Worm (Caenorhabditis elegans) whole organism, L4 larva: ENCODE measurements around the gene C08F11.13.

Experiments
- F26F4.8 ChIP-seq: fragments of 200-800 bp; sonication (Bioruptor generic); conservative IDR thresholded peaks from 2 replicates; pipeline ENCODE4 v1.3.6; 2022; ENCODE audit warnings: missing genetic modification characterization, missing compliant biosample characterization
- F49E8.2 ChIP-seq: sonication (generic microtip); optimal IDR thresholded peaks from 2 replicates; lab custom pipeline; 2016; ENCODE audit warnings: missing compliant biosample characterization, mild to moderate bottlenecking, missing genetic modification characterization, borderline replicate concordance
- Y48G9A.11 ChIP-seq: fragments of 200-800 bp; sonication (Bioruptor generic); IDR thresholded peaks from 2 replicates; pipeline ENCODE4 v1.3.6; 2022; ENCODE audit warnings: missing genetic modification reagents, missing genetic modification characterization, missing compliant biosample characterization
- Y5F2A.4 ChIP-seq: fragments of 200-800 bp; sonication (Bioruptor generic); optimal IDR thresholded peaks from 2 replicates; lab custom pipeline; 2018; ENCODE audit warnings: mild to moderate bottlenecking, missing genetic modification characterization, missing compliant biosample characterization
- Y75B8A.6 ChIP-seq: fragments of 200-800 bp; sonication (Bioruptor generic); IDR thresholded peaks from 2 replicates; pipeline ENCODE4 v1.3.6; 2022; ENCODE audit warnings: missing genetic modification reagents, missing genetic modification characterization, missing compliant biosample characterization
- aha-1 ChIP-seq: fragments of 150-350 bp; peaks from one replicate; lab custom pipeline; 2014; ENCODE audit warnings: missing biosample characterization, missing genetic modification characterization
- aly-2 ChIP-seq: sonication (generic microtip); optimal IDR thresholded peaks from 2 replicates; lab custom pipeline; 2018; ENCODE audit warnings: missing biosample characterization, missing genetic modification characterization
- arid-1 ChIP-seq: fragments of 200-800 bp; sonication (Bioruptor generic); conservative IDR thresholded peaks from 2 replicates; pipeline ENCODE4 v1.3.6; 2022; ENCODE audit warnings: missing genetic modification reagents, missing genetic modification characterization, missing compliant biosample characterization
- ceh-20 ChIP-seq: fragments of 200-800 bp; sonication (Bioruptor generic); IDR thresholded peaks from 2 replicates; pipeline ENCODE4 v1.3.6; 2022; ENCODE audit warnings: missing genetic modification reagents, missing genetic modification characterization, missing compliant biosample characterization
- ceh-28 ChIP-seq: fragments of 150-350 bp; optimal IDR thresholded peaks from 2 replicates; lab custom pipeline; 2014; ENCODE audit warnings: missing biosample characterization, missing genetic modification reagents, missing genetic modification characterization
- ceh-82 ChIP-seq: sonication (generic microtip); optimal IDR thresholded peaks from 2 replicates; lab custom pipeline; 2017; ENCODE audit warnings: missing biosample characterization, missing genetic modification characterization
- ces-1 ChIP-seq: fragments of 150-350 bp; sonication (generic microtip); optimal IDR thresholded peaks from 4 replicates; lab custom pipeline; 2014; ENCODE audit warnings: missing biosample characterization, missing genetic modification reagents, missing genetic modification characterization
- cey-2 ChIP-seq: sonication (generic microtip); optimal IDR thresholded peaks from 3 replicates; lab custom pipeline; 2017; ENCODE audit warnings: missing genetic modification characterization, mild to moderate bottlenecking, missing compliant biosample characterization, antibody characterized with exemption, borderline replicate concordance; ENCODE audit not compliant: insufficient read depth
- daf-16 ChIP-seq, 3 experiments: sonication (generic microtip); optimal IDR thresholded peaks; 2 replicates each; lab custom pipeline; 2016 to 2017; ENCODE audit warnings: missing genetic modification characterization in 3 of 3, missing genetic modification reagents in 3 of 3, mild to moderate bottlenecking in 2 of 3, missing compliant biosample characterization in 2 of 3, missing biosample characterization in 1 of 3, moderate library complexity in 1 of 3
- dmd-6 ChIP-seq: fragments of 200-800 bp; sonication (Bioruptor generic); IDR thresholded peaks from 2 replicates; pipeline ENCODE4 v1.3.6; 2022; ENCODE audit warnings: missing genetic modification reagents, missing genetic modification characterization, missing compliant biosample characterization
- dmd-8 ChIP-seq: fragments of 200-800 bp; sonication (Bioruptor generic); IDR thresholded peaks from 2 replicates; pipeline ENCODE4 v1.3.6; 2022; ENCODE audit warnings: missing genetic modification characterization, missing compliant biosample characterization
- egl-43 ChIP-seq: fragments of 200-800 bp; sonication (Bioruptor generic); IDR thresholded peaks from 2 replicates; pipeline ENCODE4 v1.3.6; 2022; ENCODE audit warnings: missing genetic modification reagents, missing genetic modification characterization, missing compliant biosample characterization
- gei-8 ChIP-seq: fragments of 200-800 bp; sonication (Bioruptor generic); optimal IDR thresholded peaks from 2 replicates; lab custom pipeline; 2018; ENCODE audit warnings: mild to moderate bottlenecking, missing genetic modification characterization, missing compliant biosample characterization
- hif-1 ChIP-seq, 2 experiments: sonication (generic microtip); optimal IDR thresholded peaks; 2 replicates each; lab custom pipeline; 2016 to 2017; ENCODE audit warnings: missing compliant biosample characterization in 2 of 2, missing genetic modification characterization in 2 of 2, missing genetic modification reagents in 2 of 2, missing genotype in 2 of 2, mild to moderate bottlenecking in 1 of 2
- hlh-30 ChIP-seq: sonication (generic microtip); optimal IDR thresholded peaks from 2 replicates; lab custom pipeline; 2017; ENCODE audit warnings: antibody characterized with exemption, mild to moderate bottlenecking, missing genetic modification characterization, missing compliant biosample characterization; ENCODE audit not compliant: insufficient read depth
- lin-13 ChIP-seq: fragments of 150-350 bp; optimal IDR thresholded peaks from 2 replicates; lab custom pipeline; 2014; ENCODE audit warnings: missing biosample characterization, missing genetic modification reagents, missing genetic modification characterization
- lin-39 ChIP-seq: fragments of 150-350 bp; optimal IDR thresholded peaks from 2 replicates; lab custom pipeline; 2014; ENCODE audit warnings: missing biosample characterization, missing genetic modification reagents, missing genetic modification characterization
- madf-5 ChIP-seq, 2 experiments: fragments of 200-800 bp; sonication (Bioruptor generic); IDR thresholded peaks; 2 replicates each; pipeline ENCODE4 v1.3.6; 2022; ENCODE audit warnings: missing compliant biosample characterization in 2 of 2, missing genetic modification characterization in 2 of 2
- madf-9 ChIP-seq: fragments of 200-800 bp; sonication (Bioruptor generic); conservative IDR thresholded peaks from 2 replicates; pipeline ENCODE4 v1.3.6; 2022; ENCODE audit warnings: missing genetic modification reagents, missing genetic modification characterization, missing compliant biosample characterization
- mdt-29 ChIP-seq: fragments of 200-800 bp; sonication (Bioruptor generic); IDR thresholded peaks from 2 replicates; pipeline ENCODE4 v1.3.6; 2022; ENCODE audit warnings: missing genetic modification reagents, missing genetic modification characterization, missing compliant biosample characterization
- mep-1 ChIP-seq: fragments of 150-350 bp; sonication (generic microtip); optimal IDR thresholded peaks from 3 replicates; lab custom pipeline; 2014; ENCODE audit warnings: missing biosample characterization, missing genetic modification characterization
- nhr-111 ChIP-seq: fragments of 200-800 bp; sonication (Bioruptor generic); optimal IDR thresholded peaks from 2 replicates; lab custom pipeline; 2018; ENCODE audit warnings: mild to moderate bottlenecking, missing genetic modification characterization, missing compliant biosample characterization
- nhr-237 ChIP-seq: sonication (generic microtip); optimal IDR thresholded peaks from 2 replicates; lab custom pipeline; 2017; ENCODE audit warnings: missing biosample characterization, missing genetic modification characterization
- nhr-25 ChIP-seq: sonication (generic microtip); optimal IDR thresholded peaks from 2 replicates; lab custom pipeline; 2017; ENCODE audit warnings: missing genetic modification characterization, mild to moderate bottlenecking, missing compliant biosample characterization, antibody characterized with exemption, moderate library complexity, borderline replicate concordance; ENCODE audit not compliant: insufficient read depth
- nhr-28 ChIP-seq: fragments of 150-350 bp; optimal IDR thresholded peaks from 2 replicates; lab custom pipeline; 2014; ENCODE audit warnings: missing biosample characterization, missing genetic modification characterization
- nhr-42 ChIP-seq: fragments of 200-800 bp; sonication (Bioruptor generic); IDR thresholded peaks from 2 replicates; pipeline ENCODE4 v1.3.6; 2022; ENCODE audit warnings: missing genetic modification characterization, missing compliant biosample characterization
- nhr-48 ChIP-seq: sonication (generic microtip); optimal IDR thresholded peaks from 2 replicates; lab custom pipeline; 2016; ENCODE audit warnings: mild to moderate bottlenecking, missing genetic modification characterization, missing compliant biosample characterization
- nhr-6 ChIP-seq: fragments of 150-350 bp; optimal IDR thresholded peaks from 2 replicates; lab custom pipeline; 2014; ENCODE audit warnings: missing biosample characterization, missing genetic modification characterization
- pha-4 ChIP-seq, 2 experiments: fragments of 150-350 bp in 1 of 2; fragments of 200-800 bp in 1 of 2; sonication (Bioruptor generic) in 1 of 2; IDR thresholded peaks in 1 of 2; optimal IDR thresholded peaks in 1 of 2; 2 replicates each; pipeline versions ENCODE4 v1.3.6 to Lab custom; 2014 to 2022; ENCODE audit warnings: missing genetic modification characterization in 2 of 2, missing genetic modification reagents in 2 of 2, missing biosample characterization in 1 of 2, missing compliant biosample characterization in 1 of 2
- php-3 ChIP-seq: fragments of 200-800 bp; sonication (Bioruptor generic); IDR thresholded peaks from 2 replicates; pipeline ENCODE4 v1.3.6; 2022; ENCODE audit warnings: missing genetic modification reagents, missing genetic modification characterization, missing compliant biosample characterization
- pqm-1 ChIP-seq: sonication (generic microtip); optimal IDR thresholded peaks from 2 replicates; lab custom pipeline; 2017; ENCODE audit warnings: missing biosample characterization, missing genetic modification characterization
- rbr-2 ChIP-seq: sonication (generic microtip); optimal IDR thresholded peaks from 2 replicates; lab custom pipeline; 2016; ENCODE audit warnings: missing genotype, missing genetic modification characterization, missing compliant biosample characterization
- sdz-12 ChIP-seq: fragments of 200-800 bp; sonication (Bioruptor generic); optimal IDR thresholded peaks from 2 replicates; lab custom pipeline; 2018; ENCODE audit warnings: mild to moderate bottlenecking, missing genetic modification characterization, missing compliant biosample characterization
- snpc-1.2 ChIP-seq: fragments of 200-800 bp; sonication (Bioruptor generic); IDR thresholded peaks from 2 replicates; pipeline ENCODE4 v1.3.6; 2022; ENCODE audit warnings: missing genetic modification reagents, missing genetic modification characterization, missing compliant biosample characterization
- tra-1 ChIP-seq: fragments of 200-800 bp; sonication (Bioruptor generic); IDR thresholded peaks from 2 replicates; pipeline ENCODE4 v1.3.6; 2022; ENCODE audit warnings: missing genetic modification reagents, missing genetic modification characterization, missing compliant biosample characterization
- vab-7 ChIP-seq: fragments of 200-800 bp; sonication (Bioruptor generic); IDR thresholded peaks from 2 replicates; pipeline ENCODE4 v1.3.6; 2022; ENCODE audit warnings: missing genetic modification reagents, missing genetic modification characterization, missing compliant biosample characterization
- zag-1 ChIP-seq: fragments of 150-350 bp; optimal IDR thresholded peaks from 2 replicates; lab custom pipeline; 2014; ENCODE audit warnings: missing biosample characterization, missing genetic modification characterization
- zfp-3 ChIP-seq: fragments of 200-800 bp; sonication (Bioruptor generic); conservative IDR thresholded peaks from 2 replicates; pipeline ENCODE4 v1.3.6; 2022; ENCODE audit warnings: missing genetic modification reagents, missing genetic modification characterization, missing compliant biosample characterization
- ztf-11 ChIP-seq: fragments of 150-350 bp; optimal IDR thresholded peaks from 2 replicates; lab custom pipeline; 2014; ENCODE audit warnings: missing biosample characterization, missing genetic modification characterization
- ztf-7 ChIP-seq: fragments of 150-350 bp; optimal IDR thresholded peaks from 2 replicates; lab custom pipeline; 2014; ENCODE audit warnings: missing biosample characterization, missing genetic modification characterization

C08F11.13 gene

DNA sequence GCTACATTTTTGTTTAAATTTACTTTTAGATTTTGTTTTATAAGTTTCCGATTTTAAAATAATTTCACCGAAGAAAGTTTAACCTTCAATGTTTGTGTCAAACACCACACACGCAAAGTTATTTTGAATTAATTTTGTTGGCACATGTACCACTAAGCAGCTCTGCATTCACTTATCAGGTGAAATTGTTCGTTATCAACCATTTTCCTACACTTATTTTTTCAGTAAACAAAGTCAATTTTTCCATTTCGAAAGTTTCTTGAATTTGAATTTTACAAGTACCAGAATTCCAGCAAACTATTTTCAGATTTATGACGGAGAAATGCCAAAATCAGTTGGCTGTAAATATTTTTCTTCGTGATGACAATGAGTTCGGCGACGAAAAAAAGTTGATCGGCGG, 9.5 kb upstream of the C08F11.13 start, which contains the start of gene C08F11.3:
TSS of gene C08F11.3 (plus strand) at position 301 of the 400 bp plus-strand sequence.
- TF ChIP-seq aha-1, result no peak
- TF ChIP-seq nhr-111 (GFP tag; lab: Kevin White, UChicago), result no peak
- TF ChIP-seq Y48G9A.11 (GFP tag; lab: Robert Waterston, UW), result no peak
- no peak for TF ChIP-seq ztf-7 (tag; lab: Kevin White, UChicago)
- no peak for TF ChIP-seq ceh-28
- no peak for TF ChIP-seq gei-8
- TF ChIP-seq nhr-25 (tag; lab: Kevin White, UChicago), result no peak
- no peak for TF ChIP-seq egl-43 (GFP tag; lab: Robert Waterston, UW)
- no peak for TF ChIP-seq daf-16 (GFP tag; optimal IDR thresholded peaks at IDR 0.05; lab: Kevin White, UChicago)
- TF ChIP-seq daf-16 (tag; optimal IDR thresholded peaks at IDR 0.05; lab: Kevin White, UChicago), result peak; percentile 71
- TF ChIP-seq nhr-28 (tag; lab: Kevin White, UChicago), result peak; percentile 1
- no peak for TF ChIP-seq zfp-3 (GFP tag; lab: Robert Waterston, UW)
- TF ChIP-seq nhr-237 (tag; lab: Kevin White, UChicago), result no peak
- TF ChIP-seq nhr-48 (tag; lab: Kevin White, UChicago), result no peak
- TF ChIP-seq nhr-42, result no peak
- no peak for TF ChIP-seq arid-1
- TF ChIP-seq lin-13, result no peak

DNA sequence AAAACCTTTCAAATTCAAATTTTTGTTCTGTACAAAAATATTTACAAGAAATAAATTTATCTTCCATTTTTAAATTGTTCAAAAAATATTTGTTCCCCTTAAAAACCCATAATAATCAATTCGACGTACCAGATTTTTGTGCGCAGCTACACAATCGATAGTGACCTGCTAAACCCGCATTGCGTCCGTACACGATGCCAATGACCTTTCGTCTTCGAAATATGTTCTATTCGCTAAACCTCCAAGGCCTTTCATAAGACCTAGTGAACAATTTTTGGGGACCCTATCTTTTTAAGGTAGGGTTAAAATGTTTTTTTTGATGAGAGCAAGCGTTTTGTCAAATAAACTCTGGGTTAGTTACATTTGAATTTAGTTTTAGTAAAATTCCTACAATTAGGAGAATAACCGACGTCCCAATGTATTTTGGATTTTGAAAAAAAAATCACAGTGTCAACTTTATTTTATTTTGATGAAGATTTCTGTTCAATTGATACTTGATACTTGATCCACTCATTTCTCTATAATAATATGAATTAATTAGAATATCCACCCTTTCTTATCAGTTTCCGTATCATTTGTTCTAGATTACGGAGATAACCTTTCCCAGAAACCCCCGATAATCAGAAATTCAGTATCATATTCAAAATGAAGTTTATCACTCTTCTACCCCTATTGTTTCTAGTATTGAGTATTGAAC, 7.6 kb downstream of the C08F11.13 start, which contains the start of gene Y45F10B.59:
TSS of gene Y45F10B.59 (plus strand) at position 647 of the 697 bp plus-strand sequence.
- TF ChIP-seq ces-1 (no peak), snpc-1.2 (GFP tag; lab: Robert Waterston, UW) (peak; percentile 91), nhr-237 (tag; lab: Kevin White, UChicago) (no peak), nhr-6 (tag; lab: Kevin White, UChicago) (no peak), F26F4.8 (GFP tag; lab: Robert Waterston, UW) (no peak), vab-7 (GFP tag; lab: Robert Waterston, UW) (no peak), php-3 (no peak), hif-1 (tag; optimal IDR thresholded peaks at IDR 0.05; lab: Kevin White, UChicago) (no peak)

DNA sequence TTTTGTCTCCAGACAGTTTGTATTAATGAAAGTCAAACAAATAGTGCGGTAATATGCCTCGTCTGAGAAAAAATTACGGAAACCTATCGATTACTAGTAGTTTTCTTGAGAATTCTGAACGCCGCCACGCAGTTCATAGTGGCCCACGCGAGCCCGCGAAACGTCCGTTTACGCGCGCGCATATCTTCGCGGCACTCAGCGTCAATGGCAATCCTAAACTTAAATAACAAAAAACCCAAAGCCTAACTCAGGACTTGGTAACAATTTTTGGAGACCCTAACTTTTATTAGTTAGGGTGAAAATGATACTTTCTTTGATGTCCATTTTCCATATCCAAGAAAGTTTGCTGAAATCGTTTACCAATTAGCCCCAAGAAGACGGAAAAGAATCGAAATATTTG, 8.3 kb downstream of the C08F11.13 start:
- TF ChIP-seq F49E8.2 (tag; lab: Kevin White, UChicago) (peak; percentile 53), lin-39 (tag; lab: Kevin White, UChicago) (no peak), mep-1 (tag; lab: Kevin White, UChicago) (no peak), aly-2 (tag; lab: Kevin White, UChicago) (no peak), Y75B8A.6 (GFP tag; lab: Robert Waterston, UW) (no peak), ceh-20 (no peak), mdt-29 (peak; percentile 69; the same call in 1 of the 2 replicates), zag-1 (tag; lab: Kevin White, UChicago) (no peak), snpc-1.2 (GFP tag; lab: Robert Waterston, UW) (peak; percentile 97), ztf-7 (tag; lab: Kevin White, UChicago) (no peak), sdz-12 (GFP tag; lab: Kevin White, UChicago) (no peak), hlh-30 (no peak), pha-4 (GFP tag; IDR thresholded peaks at IDR 0.05; lab: Robert Waterston, UW) (no peak), pha-4 (tag; optimal IDR thresholded peaks at IDR 0.05; lab: Kevin White, UChicago) (no peak), arid-1 (no peak), cey-2 (tag; lab: Kevin White, UChicago) (no peak), Y48G9A.11 (GFP tag; lab: Robert Waterston, UW) (0 out of 2 replicates have a peak, but pooled peaks have one; percentile 15), pqm-1 (tag; lab: Kevin White, UChicago) (no peak), rbr-2 (tag; lab: Kevin White, UChicago) (no peak), dmd-6 (GFP tag; lab: Robert Waterston, UW) (no peak), ztf-11 (tag; lab: Kevin White, UChicago) (no peak), dmd-8 (GFP tag; lab: Robert Waterston, UW) (no peak), ceh-82 (tag; lab: Kevin White, UChicago) (no peak), Y5F2A.4 (GFP tag; lab: Kevin White, UChicago) (no peak), madf-9 (GFP tag; lab: Robert Waterston, UW) (no peak), ceh-28 (no peak), madf-5 (GFP tag; IDR thresholded peaks at IDR 0.05; lab: Robert Waterston, UW) (no peak), tra-1 (GFP tag; lab: Robert Waterston, UW) (no peak)
